Worm (Caenorhabditis elegans) whole organism, midembryonic: ENCODE measurements around the gene nhr-19.

ENCODE experiments used
- T22C8.4 ChIP-seq: fragments of 200-800 bp; sonication (Bioruptor generic); IDR thresholded peaks from 2 replicates; pipeline ENCODE4 v1.3.6; 2022; ENCODE audit warnings: missing genetic modification characterization, missing compliant biosample characterization
- cog-1 ChIP-seq: sonication (generic microtip); optimal IDR thresholded peaks from 2 replicates; lab custom pipeline; 2016; ENCODE audit warnings: missing genetic modification characterization, missing compliant biosample characterization
- flt-1 ChIP-seq: fragments of 200-800 bp; sonication (Bioruptor generic); IDR thresholded peaks from 2 replicates; pipeline ENCODE4 v1.3.6; 2022; ENCODE audit warnings: missing genetic modification characterization, missing compliant biosample characterization
- klf-2 ChIP-seq: fragments of 200-800 bp; sonication (Bioruptor generic); conservative IDR thresholded peaks from 2 replicates; pipeline ENCODE4 v1.3.6; 2022; ENCODE audit warnings: missing genetic modification reagents, missing genetic modification characterization, missing compliant biosample characterization
- med-1 ChIP-seq: sonication (generic microtip); optimal IDR thresholded peaks from 2 replicates; lab custom pipeline; 2017; ENCODE audit warnings: missing genetic modification characterization, mild to moderate bottlenecking, missing compliant biosample characterization, antibody characterized with exemption, missing genetic modification reagents; ENCODE audit not compliant: insufficient read depth
- ref-1 ChIP-seq: fragments of 200-800 bp; sonication (Bioruptor generic); conservative IDR thresholded peaks from 2 replicates; pipeline ENCODE4 v1.3.6; 2022; ENCODE audit warnings: missing genetic modification reagents, missing genetic modification characterization, missing compliant biosample characterization
- tab-1 ChIP-seq: fragments of 200-800 bp; sonication (Bioruptor generic); IDR thresholded peaks from 2 replicates; pipeline ENCODE4 v1.3.6; 2022; ENCODE audit warnings: missing genetic modification characterization, missing compliant biosample characterization
- ztf-23 ChIP-seq: fragments of 200-800 bp; sonication (Bioruptor generic); IDR thresholded peaks from 2 replicates; pipeline ENCODE4 v1.3.6; 2022; ENCODE audit warnings: missing genetic modification reagents, missing genetic modification characterization, missing compliant biosample characterization
- ztf-29 ChIP-seq: fragments of 200-800 bp; sonication (Bioruptor generic); IDR thresholded peaks from 2 replicates; pipeline ENCODE4 v1.3.6; 2022; ENCODE audit warnings: missing genetic modification reagents, missing genetic modification characterization, missing compliant biosample characterization

Gene nhr-19

DNA sequence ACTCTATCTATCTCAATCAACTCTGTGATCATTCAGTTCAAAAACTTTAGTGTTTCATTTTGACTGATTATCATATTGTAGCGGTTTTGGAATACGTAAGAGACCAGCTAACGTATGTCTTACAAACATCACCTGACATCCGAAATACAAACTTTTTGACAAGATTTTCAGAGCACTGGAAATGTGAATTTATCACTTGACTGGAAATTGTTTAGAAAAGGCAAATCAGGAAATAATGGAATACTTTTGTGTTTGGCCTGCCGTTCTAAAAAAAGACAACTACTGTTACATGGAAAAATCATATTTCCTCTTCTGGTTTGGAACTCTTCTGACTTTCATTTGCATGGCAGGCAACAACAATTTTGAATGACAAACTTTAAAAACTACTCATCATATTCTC is 53.8 kb downstream of the nhr-19 start, which contains the start of gene F35H8.12:
TSS of gene F35H8.12 (plus strand) at position 301 of the 400 bp plus-strand sequence.
- no peak for TF ChIP-seq tab-1
- TF ChIP-seq klf-2 (GFP tag; lab: Robert Waterston, UW): no peak

DNA sequence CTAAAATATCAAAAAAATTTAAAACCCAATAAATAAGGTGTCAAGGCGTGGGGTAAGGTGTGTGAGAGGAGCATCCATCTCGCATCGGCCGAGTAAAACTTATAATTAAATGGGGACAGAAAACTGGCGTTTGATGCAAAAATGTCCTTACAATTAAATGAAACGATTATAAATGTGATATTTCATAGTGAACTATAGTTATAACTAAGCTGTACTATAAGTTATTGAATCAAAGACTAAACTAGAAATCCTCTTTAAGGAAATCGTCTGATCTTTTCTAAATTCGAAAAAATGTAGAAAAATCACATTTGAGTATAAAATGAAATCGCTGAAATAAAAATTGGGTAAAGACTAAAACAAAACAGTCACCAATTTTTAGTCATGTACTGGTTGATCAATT is 54.6 kb downstream of the nhr-19 start, which contains the start of gene sra-6:
TSS of gene sra-6 (minus strand) at position 101 of the 400 bp plus-strand sequence.
- TF ChIP-seq tab-1 (no peak), ztf-23 (no peak), ztf-29 (GFP tag; lab: Robert Waterston, UW) (no peak), ref-1 (GFP tag; lab: Robert Waterston, UW) (no peak), med-1 (GFP tag; lab: Kevin White, UChicago) (no peak), flt-1 (GFP tag; lab: Robert Waterston, UW) (no peak), klf-2 (GFP tag; lab: Robert Waterston, UW) (no peak), T22C8.4 (GFP tag; lab: Robert Waterston, UW) (no peak), cog-1 (tag; lab: Kevin White, UChicago) (no peak)
